Worm (Caenorhabditis elegans) whole organism, late embryonic: Measurements from ENCODE around the gene DC2.5.

ENCODE experiments used
- C08G9.2 ChIP-seq: sonication (generic microtip); optimal IDR thresholded peaks from 2 replicates; lab custom pipeline; 2016; ENCODE audit warnings: mild to moderate bottlenecking, missing genetic modification characterization, moderate library complexity, missing compliant biosample characterization
- F13H6.1 ChIP-seq: sonication (generic microtip); optimal IDR thresholded peaks from 2 replicates; lab custom pipeline; 2016; ENCODE audit warnings: missing genetic modification characterization, missing compliant biosample characterization
- K09A11.1 ChIP-seq: sonication (generic microtip); optimal IDR thresholded peaks from 2 replicates; lab custom pipeline; 2017; ENCODE audit warnings: antibody characterized with exemption, mild to moderate bottlenecking, missing genetic modification characterization, missing compliant biosample characterization; ENCODE audit not compliant: insufficient read depth
- T23F11.4 ChIP-seq: fragments of 200-800 bp; sonication (Bioruptor generic); optimal IDR thresholded peaks from 2 replicates; lab custom pipeline; 2018; ENCODE audit warnings: mild to moderate bottlenecking, missing genetic modification characterization, missing compliant biosample characterization
- Y22D7AL.16 ChIP-seq: sonication (generic microtip); optimal IDR thresholded peaks from 2 replicates; lab custom pipeline; 2016; ENCODE audit warnings: missing genetic modification characterization, missing compliant biosample characterization
- ahr-1 ChIP-seq: sonication (generic microtip); optimal IDR thresholded peaks from 2 replicates; lab custom pipeline; 2016; ENCODE audit warnings: missing genetic modification characterization, missing compliant biosample characterization
- ceh-14 ChIP-seq: sonication (generic microtip); optimal IDR thresholded peaks from 2 replicates; lab custom pipeline; 2016; ENCODE audit warnings: missing genotype, missing genetic modification characterization, missing compliant biosample characterization
- ceh-19 ChIP-seq: fragments of 200-800 bp; sonication (Bioruptor generic); optimal IDR thresholded peaks from 2 replicates; lab custom pipeline; 2018; ENCODE audit warnings: mild to moderate bottlenecking, missing genetic modification characterization, missing compliant biosample characterization
- ceh-2 ChIP-seq: sonication (generic microtip); optimal IDR thresholded peaks from 2 replicates; lab custom pipeline; 2016; ENCODE audit warnings: missing genotype, missing genetic modification characterization, missing compliant biosample characterization
- ceh-22 ChIP-seq: sonication (generic microtip); optimal IDR thresholded peaks from 2 replicates; lab custom pipeline; 2017; ENCODE audit warnings: missing biosample characterization, missing genetic modification characterization
- ceh-31 ChIP-seq: sonication (generic microtip); optimal IDR thresholded peaks from 2 replicates; lab custom pipeline; 2016; ENCODE audit warnings: missing genetic modification characterization, missing compliant biosample characterization
- ceh-6 ChIP-seq: fragments of 200-800 bp; sonication (Bioruptor generic); optimal IDR thresholded peaks from 2 replicates; lab custom pipeline; 2018; ENCODE audit warnings: mild to moderate bottlenecking, missing genetic modification characterization, missing compliant biosample characterization
- dve-1 ChIP-seq: sonication (generic microtip); optimal IDR thresholded peaks from 2 replicates; lab custom pipeline; 2017; ENCODE audit warnings: antibody characterized with exemption, mild to moderate bottlenecking, missing genetic modification characterization, missing compliant biosample characterization
- elt-2 ChIP-seq: sonication (generic microtip); optimal IDR thresholded peaks from 2 replicates; lab custom pipeline; 2016; ENCODE audit warnings: missing genetic modification reagents, missing genetic modification characterization, missing compliant biosample characterization
- elt-4 ChIP-seq: sonication (generic microtip); optimal IDR thresholded peaks from 2 replicates; lab custom pipeline; 2016; ENCODE audit warnings: missing genetic modification characterization, missing compliant biosample characterization
- fkh-10 ChIP-seq: fragments of 150-350 bp; optimal IDR thresholded peaks from 2 replicates; lab custom pipeline; 2014; ENCODE audit warnings: missing biosample characterization, missing genetic modification reagents, missing genetic modification characterization
- gmeb-2 ChIP-seq: sonication (generic microtip); optimal IDR thresholded peaks from 2 replicates; lab custom pipeline; 2016; ENCODE audit warnings: missing genetic modification characterization, inconsistent platforms, missing compliant biosample characterization
- hlh-13 ChIP-seq: fragments of 200-800 bp; sonication (Bioruptor generic); optimal IDR thresholded peaks from 2 replicates; lab custom pipeline; 2018; ENCODE audit warnings: mild to moderate bottlenecking, missing genetic modification characterization, missing compliant biosample characterization
- hlh-15 ChIP-seq: sonication (generic microtip); optimal IDR thresholded peaks from 2 replicates; lab custom pipeline; 2016; ENCODE audit warnings: missing genetic modification characterization, missing compliant biosample characterization
- hlh-30 ChIP-seq: sonication (generic microtip); optimal IDR thresholded peaks from 2 replicates; lab custom pipeline; 2017; ENCODE audit warnings: antibody characterized with exemption, missing genetic modification characterization, missing compliant biosample characterization; ENCODE audit not compliant: insufficient read depth
- hlh-8 ChIP-seq: sonication (generic microtip); optimal IDR thresholded peaks from 2 replicates; lab custom pipeline; 2016; ENCODE audit warnings: missing genotype, missing genetic modification characterization, missing compliant biosample characterization
- lin-11 ChIP-seq: fragments of 200-800 bp; sonication (Bioruptor generic); optimal IDR thresholded peaks from 2 replicates; lab custom pipeline; 2018; ENCODE audit warnings: mild to moderate bottlenecking, missing genetic modification characterization, missing compliant biosample characterization
- mec-3 ChIP-seq: sonication (generic microtip); optimal IDR thresholded peaks from 2 replicates; lab custom pipeline; 2016; ENCODE audit warnings: borderline replicate concordance, missing genetic modification characterization, missing compliant biosample characterization
- odd-2 ChIP-seq: sonication (generic microtip); optimal IDR thresholded peaks from 2 replicates; lab custom pipeline; 2017; ENCODE audit warnings: antibody characterized with exemption, mild to moderate bottlenecking, missing genetic modification characterization, missing compliant biosample characterization
- pag-3 ChIP-seq: sonication (generic microtip); optimal IDR thresholded peaks from 2 replicates; lab custom pipeline; 2016; ENCODE audit warnings: missing compliant biosample characterization, missing genetic modification characterization, borderline replicate concordance
- pat-9 ChIP-seq: fragments of 200-800 bp; sonication (Bioruptor generic); optimal IDR thresholded peaks from 2 replicates; lab custom pipeline; 2018; ENCODE audit warnings: mild to moderate bottlenecking, missing genetic modification characterization, moderate library complexity, missing compliant biosample characterization
- pax-1 ChIP-seq: fragments of 150-350 bp; optimal IDR thresholded peaks from 2 replicates; lab custom pipeline; 2014; ENCODE audit warnings: missing biosample characterization, missing genetic modification characterization
- pha-4 ChIP-seq: fragments of 150-350 bp; optimal IDR thresholded peaks from 2 replicates; lab custom pipeline; 2018; ENCODE audit warnings: missing biosample characterization, missing genetic modification reagents, missing genetic modification characterization
- pqm-1 ChIP-seq: sonication (generic microtip); optimal IDR thresholded peaks from 2 replicates; lab custom pipeline; 2016; ENCODE audit warnings: missing genetic modification characterization, missing compliant biosample characterization
- pros-1 ChIP-seq: fragments of 150-350 bp; optimal IDR thresholded peaks from 2 replicates; lab custom pipeline; 2014; ENCODE audit warnings: missing biosample characterization, missing genetic modification reagents, missing genetic modification characterization
- ref-2 ChIP-seq: sonication (generic microtip); optimal IDR thresholded peaks from 2 replicates; lab custom pipeline; 2016; ENCODE audit warnings: missing genetic modification characterization, missing compliant biosample characterization
- sdc-2 ChIP-seq: sonication (generic microtip); optimal IDR thresholded peaks from 2 replicates; lab custom pipeline; 2016; ENCODE audit warnings: missing genotype, missing genetic modification characterization, missing compliant biosample characterization
- sox-2 ChIP-seq: fragments of 200-800 bp; sonication (Bioruptor generic); IDR thresholded peaks from 2 replicates; pipeline ENCODE4 v1.3.6; 2022; ENCODE audit warnings: missing genetic modification reagents, missing genetic modification characterization, missing compliant biosample characterization
- sox-4 ChIP-seq: sonication (generic microtip); optimal IDR thresholded peaks from 2 replicates; lab custom pipeline; 2017; ENCODE audit warnings: mild to moderate bottlenecking, missing genetic modification characterization, inconsistent platforms, missing compliant biosample characterization
- syd-9 ChIP-seq: sonication (generic microtip); optimal IDR thresholded peaks from 2 replicates; lab custom pipeline; 2016; ENCODE audit warnings: mild to moderate bottlenecking, missing genetic modification characterization, moderate library complexity, missing compliant biosample characterization
- tbx-2 ChIP-seq: sonication (generic microtip); optimal IDR thresholded peaks from 2 replicates; lab custom pipeline; 2016; ENCODE audit warnings: missing genetic modification characterization, missing compliant biosample characterization
- unc-55 ChIP-seq: sonication (generic microtip); optimal IDR thresholded peaks from 2 replicates; lab custom pipeline; 2017; ENCODE audit warnings: missing biosample characterization, missing genetic modification reagents, missing genetic modification characterization
- unc-86 ChIP-seq: sonication (generic microtip); optimal IDR thresholded peaks from 2 replicates; lab custom pipeline; 2016; ENCODE audit warnings: missing genetic modification characterization, missing compliant biosample characterization
- zip-5 ChIP-seq: sonication (generic microtip); optimal IDR thresholded peaks from 2 replicates; lab custom pipeline; 2016; ENCODE audit warnings: missing genetic modification characterization, missing compliant biosample characterization
- ztf-16 ChIP-seq: sonication (generic microtip); optimal IDR thresholded peaks from 2 replicates; lab custom pipeline; 2017; ENCODE audit warnings: missing genetic modification characterization, missing compliant biosample characterization

DC2.5 gene

ce11 chrV:234572-234971 is 22.0 kb upstream of the DC2.5 start, which contains the start of gene kin-33:
Gene kin-33 (minus strand): TSS chrV:234672.
- TF ChIP-seq fkh-10 (no peak), pha-4 (tag; lab: Kevin White, UChicago) (no peak), dve-1 (tag; lab: Kevin White, UChicago) (no peak), F13H6.1 (no peak), elt-2 (tag; lab: Kevin White, UChicago) (no peak), zip-5 (tag; lab: Kevin White, UChicago) (no peak)

- TF ChIP-seq hlh-13 (GFP tag; lab: Kevin White, UChicago), result no peak
- no peak for TF ChIP-seq K09A11.1 (tag; lab: Kevin White, UChicago)
- no peak for TF ChIP-seq lin-11 (tag; lab: Kevin White, UChicago)
- TF ChIP-seq ahr-1 (tag; lab: Kevin White, UChicago), result no peak
- TF ChIP-seq ztf-16, result no peak
- TF ChIP-seq ref-2, result no peak
- TF ChIP-seq gmeb-2 (tag; lab: Kevin White, UChicago), result no peak
- TF ChIP-seq ceh-19 (GFP tag; lab: Kevin White, UChicago), result no peak
- TF ChIP-seq pat-9, result no peak
- no peak for TF ChIP-seq C08G9.2 (tag; lab: Kevin White, UChicago)
- TF ChIP-seq sox-2 (GFP tag; lab: Robert Waterston, UW), result no peak
- no peak for TF ChIP-seq hlh-8 (tag; lab: Kevin White, UChicago)
- TF ChIP-seq ceh-22 (tag; lab: Kevin White, UChicago), result no peak
- TF ChIP-seq hlh-15, result no peak
- TF ChIP-seq sdc-2 (tag; lab: Kevin White, UChicago), result no peak
- no peak for TF ChIP-seq T23F11.4 (GFP tag; lab: Kevin White, UChicago)
Observed at ce11 chrV:219632-220031, 7.0 kb upstream of the DC2.5 start, which contains the start of gene srh-80. Gene srh-80 (plus strand): TSS chrV:219932.

- TF ChIP-seq odd-2, result no peak
- no peak for TF ChIP-seq hlh-30
- TF ChIP-seq elt-4, result no peak
- no peak for TF ChIP-seq unc-86 (tag; lab: Kevin White, UChicago)
- no peak for TF ChIP-seq tbx-2 (tag; lab: Kevin White, UChicago)
- no peak for TF ChIP-seq elt-2 (tag; lab: Kevin White, UChicago)
- TF ChIP-seq ceh-2 (tag; lab: Kevin White, UChicago), result no peak
- no peak for TF ChIP-seq ceh-6 (GFP tag; lab: Kevin White, UChicago)
- TF ChIP-seq C08G9.2 (tag; lab: Kevin White, UChicago), result no peak
- TF ChIP-seq mec-3 (tag; lab: Kevin White, UChicago), result no peak
- no peak for TF ChIP-seq pag-3 (tag; lab: Kevin White, UChicago)
- no peak for TF ChIP-seq ceh-14 (tag; lab: Kevin White, UChicago)
- TF ChIP-seq gmeb-2 (tag; lab: Kevin White, UChicago), result no peak
- no peak for TF ChIP-seq unc-55 (GFP tag; lab: Kevin White, UChicago)
- TF ChIP-seq ztf-16, result no peak
- TF ChIP-seq pax-1 (tag; lab: Kevin White, UChicago), result no peak
Observed at ce11 chrV:216847-217246, 4.3 kb upstream of the DC2.5 start, which contains the start of gene srh-78. Gene srh-78 (plus strand): TSS chrV:217147.

- TF ChIP-seq Y22D7AL.16 (tag; lab: Kevin White, UChicago), result no peak
- no peak for TF ChIP-seq ceh-31 (tag; lab: Kevin White, UChicago)
- TF ChIP-seq mec-3 (tag; lab: Kevin White, UChicago), result no peak
- TF ChIP-seq sox-4 (tag; lab: Kevin White, UChicago), result no peak
- TF ChIP-seq K09A11.1 (tag; lab: Kevin White, UChicago), result no peak
- no peak for TF ChIP-seq pqm-1
- no peak for TF ChIP-seq hlh-8 (tag; lab: Kevin White, UChicago)
- no peak for TF ChIP-seq ref-2
- no peak for TF ChIP-seq elt-4
- no peak for TF ChIP-seq ceh-6 (GFP tag; lab: Kevin White, UChicago)
- TF ChIP-seq ceh-2 (tag; lab: Kevin White, UChicago), result no peak
- no peak for TF ChIP-seq pros-1
- TF ChIP-seq syd-9 (tag; lab: Kevin White, UChicago), result no peak
Observed at ce11 chrV:215697-216096, 3.1 kb upstream of the DC2.5 start.
